Worm (Caenorhabditis elegans) whole organism, L4 larva: ENCODE results near the gene ilys-4.

Source experiments
- F26F4.8 ChIP-seq: fragments of 200-800 bp; sonication (Bioruptor generic); conservative IDR thresholded peaks from 2 replicates; pipeline ENCODE4 v1.3.6; 2022; ENCODE audit warnings: missing genetic modification characterization, missing compliant biosample characterization
- lin-13 ChIP-seq: fragments of 150-350 bp; optimal IDR thresholded peaks from 2 replicates; lab custom pipeline; 2014; ENCODE audit warnings: missing biosample characterization, missing genetic modification reagents, missing genetic modification characterization
- lin-39 ChIP-seq: fragments of 150-350 bp; optimal IDR thresholded peaks from 2 replicates; lab custom pipeline; 2014; ENCODE audit warnings: missing biosample characterization, missing genetic modification reagents, missing genetic modification characterization
- nhr-11 ChIP-seq: fragments of 150-350 bp; optimal IDR thresholded peaks from 2 replicates; lab custom pipeline; 2014; ENCODE audit warnings: missing biosample characterization, missing genetic modification characterization
- nhr-111 ChIP-seq: fragments of 200-800 bp; sonication (Bioruptor generic); optimal IDR thresholded peaks from 2 replicates; lab custom pipeline; 2018; ENCODE audit warnings: mild to moderate bottlenecking, missing genetic modification characterization, missing compliant biosample characterization
- nhr-76 ChIP-seq: fragments of 150-350 bp; optimal IDR thresholded peaks from 2 replicates; lab custom pipeline; 2014; ENCODE audit warnings: missing biosample characterization, missing genetic modification characterization
- nhr-77 ChIP-seq: fragments of 150-350 bp; optimal IDR thresholded peaks from 2 replicates; lab custom pipeline; 2014; ENCODE audit warnings: missing biosample characterization, missing genetic modification characterization
- pha-4 ChIP-seq, 2 experiments: fragments of 150-350 bp in 1 of 2; fragments of 200-800 bp in 1 of 2; sonication (Bioruptor generic) in 1 of 2; IDR thresholded peaks in 1 of 2; optimal IDR thresholded peaks in 1 of 2; 2 replicates each; pipeline versions ENCODE4 v1.3.6 to Lab custom; 2014 to 2022; ENCODE audit warnings: missing genetic modification characterization in 2 of 2, missing genetic modification reagents in 2 of 2, missing biosample characterization in 1 of 2, missing compliant biosample characterization in 1 of 2
- pqm-1 ChIP-seq: sonication (generic microtip); optimal IDR thresholded peaks from 2 replicates; lab custom pipeline; 2017; ENCODE audit warnings: missing biosample characterization, missing genetic modification characterization
- spr-3 ChIP-seq: fragments of 200-800 bp; sonication (Bioruptor generic); optimal IDR thresholded peaks from 2 replicates; lab custom pipeline; 2018; ENCODE audit warnings: mild to moderate bottlenecking, missing genetic modification characterization, missing compliant biosample characterization
- unc-39 ChIP-seq: sonication (generic microtip); optimal IDR thresholded peaks from 2 replicates; lab custom pipeline; 2017; ENCODE audit warnings: missing biosample characterization, missing genetic modification characterization

ce11 chrIV:7877781-7878180 is 19.6 kb downstream of the ilys-4 start, which contains the start of gene kin-26:
- TF ChIP-seq nhr-111 (no peak), nhr-76 (no peak), unc-39 (tag; lab: Kevin White, UChicago) (no peak), pha-4 (GFP tag; IDR thresholded peaks at IDR 0.05; lab: Robert Waterston, UW) (no peak), pha-4 (tag; optimal IDR thresholded peaks at IDR 0.05; lab: Kevin White, UChicago) (no peak), nhr-77 (no peak), spr-3 (no peak), lin-39 (no peak), nhr-11 (no peak), pqm-1 (no peak), F26F4.8 (GFP tag; lab: Robert Waterston, UW) (no peak), lin-13 (no peak)
